Fruit fly (Drosophila melanogaster): ENCODE results near the gene aub.
A peak's percentile ranks its signal among the peaks of the same experiment; 100 is the strongest.

The aub gene

DNA sequence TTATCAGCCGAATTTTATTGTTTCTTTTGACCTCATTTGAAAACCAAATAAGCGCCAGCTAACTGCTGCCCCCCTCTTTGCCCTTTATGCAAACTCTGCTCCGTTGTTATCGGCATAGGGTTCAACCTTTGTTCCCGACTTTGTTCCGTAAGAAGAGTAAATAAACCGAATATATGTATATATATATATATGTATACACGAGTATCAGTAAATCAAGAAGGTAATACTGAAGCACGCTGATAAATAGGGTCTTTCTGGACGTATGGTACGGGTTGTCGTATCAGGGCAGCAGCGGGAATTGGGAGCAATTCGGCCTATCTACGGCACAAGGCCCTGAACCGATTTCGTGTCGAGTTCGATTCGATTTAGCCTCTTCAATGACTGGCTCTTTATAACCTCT, 37.6 kb upstream of the aub start (continued):
- TF ChIP-seq NK7.1 (GFP tag; optimal IDR thresholded peaks at IDR 0.05) = no peak
- TF ChIP-seq CG13894 (tag; optimal IDR thresholded peaks at IDR 0.05) = no peak
- TF ChIP-seq CG6813 (GFP tag; optimal IDR thresholded peaks at IDR 0.05) = peak; percentile 3
- peak; percentile 48 for TF ChIP-seq CG33557 (GFP tag; optimal IDR thresholded peaks at IDR 0.05)
- TF ChIP-seq lbe (GFP tag; optimal IDR thresholded peaks at IDR 0.05) = peak; percentile 13

- TF ChIP-seq CG11398 (GFP tag; optimal IDR thresholded peaks at IDR 0.05) = no peak
- peak; percentile 23 for TF ChIP-seq CG17829 (tag; optimal IDR thresholded peaks at IDR 0.05)
- peak; percentile 49 for TF ChIP-seq nmo (GFP tag; optimal IDR thresholded peaks at IDR 0.05)
- no peak for TF ChIP-seq C15 (GFP tag; IDR thresholded peaks at IDR 0.05)
- TF ChIP-seq vvl (GFP tag; IDR thresholded peaks at IDR 0.05) = peak; percentile 45; the same call in 1 of the 2 replicates
- TF ChIP-seq amos (GFP tag; IDR thresholded peaks at IDR 0.05; ENCODE audit: partially characterized antibody) = no peak
- TF ChIP-seq CG14860 (GFP tag; IDR thresholded peaks at IDR 0.05; ENCODE audit: partially characterized antibody) = no peak
- TF ChIP-seq Chrac-16 (GFP tag; optimal IDR thresholded peaks at IDR 0.05) = peak; percentile 52
- no peak for TF ChIP-seq CG7271 (tag; optimal IDR thresholded peaks at IDR 0.05)
- no peak for TF ChIP-seq hbn (GFP tag; IDR thresholded peaks at IDR 0.05; ENCODE audit: partially characterized antibody)
- TF ChIP-seq br (optimal IDR thresholded peaks at IDR 0.05) = no peak
- TF ChIP-seq maf-S (GFP tag; optimal IDR thresholded peaks at IDR 0.05) = no peak
- TF ChIP-seq CG9932 (GFP tag; IDR thresholded peaks at IDR 0.05) = no peak
- no peak for TF ChIP-seq CG17612 (GFP tag; IDR thresholded peaks at IDR 0.05)
- no peak for TF ChIP-seq CG4404 (GFP tag; IDR thresholded peaks at IDR 0.05)
- no peak for TF ChIP-seq corto (GFP tag; optimal IDR thresholded peaks at IDR 0.05)
- TF ChIP-seq CG2875 (GFP tag; optimal IDR thresholded peaks at IDR 0.05) = peak; percentile 17
- TF ChIP-seq NC2α (GFP tag; optimal IDR thresholded peaks at IDR 0.05) = peak; percentile 58
- no peak for TF ChIP-seq bowl (GFP tag; IDR thresholded peaks at IDR 0.05)
- TF ChIP-seq lov (optimal IDR thresholded peaks at IDR 0.05) = no peak
- no peak for TF ChIP-seq lov (GFP tag; IDR thresholded peaks at IDR 0.05)
- TF ChIP-seq gce (GFP tag; IDR thresholded peaks at IDR 0.05) = no peak
- TF ChIP-seq CG5953 (GFP tag; IDR thresholded peaks at IDR 0.05) = no peak
- peak; percentile 25 for TF ChIP-seq shn (GFP tag; optimal IDR thresholded peaks at IDR 0.05)
- no peak; the same call in 2 of the 3 replicates for TF ChIP-seq ken (GFP tag; IDR thresholded peaks at IDR 0.05)
- peak; percentile 63 for TF ChIP-seq Ssrp (tag; optimal IDR thresholded peaks at IDR 0.05)
- no peak for TF ChIP-seq btn (GFP tag; optimal IDR thresholded peaks at IDR 0.05)
- no peak for TF ChIP-seq Elba2 (GFP tag; optimal IDR thresholded peaks at IDR 0.05)
- no peak for TF ChIP-seq zen2 (GFP tag; IDR thresholded peaks at IDR 0.05; ENCODE audit: partially characterized antibody)
- TF ChIP-seq CG42726 (GFP tag; IDR thresholded peaks at IDR 0.05; ENCODE audit: partially characterized antibody) = no peak
- TF ChIP-seq CG10274 (GFP tag; optimal IDR thresholded peaks at IDR 0.05) = no peak
- peak; percentile 37 for TF ChIP-seq CG10462 (GFP tag; optimal IDR thresholded peaks at IDR 0.05)
- no peak for TF ChIP-seq Drgx (GFP tag; IDR thresholded peaks at IDR 0.05)
- 0 out of 2 replicates have a peak, but pooled peaks have one; percentile 40 for TF ChIP-seq nerfin-2 (GFP tag; IDR thresholded peaks at IDR 0.05; ENCODE audit: partially characterized antibody)
- no peak for TF ChIP-seq CG13287 (GFP tag; IDR thresholded peaks at IDR 0.05; ENCODE audit: partially characterized antibody)
- no peak for TF ChIP-seq ato (GFP tag; IDR thresholded peaks at IDR 0.05; ENCODE audit: partially characterized antibody)
- TF ChIP-seq chm (GFP tag; IDR thresholded peaks at IDR 0.05) = peak; percentile 64; the same call in 1 of the 2 replicates
- TF ChIP-seq ems (GFP tag; optimal IDR thresholded peaks at IDR 0.05) = no peak
- TF ChIP-seq pb (GFP tag; optimal IDR thresholded peaks at IDR 0.05) = no peak
- TF ChIP-seq CG8281 (tag; optimal IDR thresholded peaks at IDR 0.05) = no peak
- TF ChIP-seq danr (GFP tag; IDR thresholded peaks at IDR 0.05) = no peak
- no peak for TF ChIP-seq sr (GFP tag; IDR thresholded peaks at IDR 0.05)
- peak; percentile 28; the same call in 1 of the 3 replicates for TF ChIP-seq otp (GFP tag; IDR thresholded peaks at IDR 0.05)
Observed at dm6 chr2L:11037583-11038517, 36.6 kb upstream of the aub start.

Measured in whole organism, embryonic.